Worm (Caenorhabditis elegans) whole organism, L1 larva: Measurements from ENCODE around the gene str-77.

Experiments
- C04F5.9 ChIP-seq: sonication (generic microtip); optimal IDR thresholded peaks from 2 replicates; lab custom pipeline; 2016; ENCODE audit warnings: missing genetic modification characterization, missing compliant biosample characterization
- C16A3.4 ChIP-seq: fragments of 150-350 bp; optimal IDR thresholded peaks from 2 replicates; lab custom pipeline; 2014; ENCODE audit warnings: missing biosample characterization, missing genetic modification characterization
- C34B4.2 ChIP-seq: sonication (generic microtip); optimal IDR thresholded peaks from 2 replicates; lab custom pipeline; 2017; ENCODE audit warnings: mild to moderate bottlenecking, missing genetic modification characterization, missing compliant biosample characterization
- aha-1 ChIP-seq: fragments of 150-350 bp; optimal IDR thresholded peaks from 2 replicates; lab custom pipeline; 2014; ENCODE audit warnings: missing biosample characterization, missing genetic modification characterization
- aly-2 ChIP-seq: fragments of 150-350 bp; optimal IDR thresholded peaks from 2 replicates; lab custom pipeline; 2014; ENCODE audit warnings: missing biosample characterization, missing genetic modification characterization
- ceh-8 ChIP-seq: fragments of 200-800 bp; sonication (Bioruptor generic); optimal IDR thresholded peaks from 2 replicates; lab custom pipeline; 2018; ENCODE audit warnings: mild to moderate bottlenecking, missing genetic modification characterization, moderate library complexity, missing compliant biosample characterization
- ceh-82 ChIP-seq, 3 experiments: fragments of 150-350 bp in 1 of 3; sonication (generic microtip) in 2 of 3; optimal IDR thresholded peaks; 2 replicates each; lab custom pipeline; 2014 to 2017; ENCODE audit warnings: missing biosample characterization in 3 of 3, missing genetic modification characterization in 3 of 3
- ceh-90 ChIP-seq: sonication (generic microtip); optimal IDR thresholded peaks from 2 replicates; lab custom pipeline; 2016; ENCODE audit warnings: missing genetic modification characterization, missing compliant biosample characterization
- ces-1 ChIP-seq: fragments of 150-350 bp; optimal IDR thresholded peaks from 2 replicates; lab custom pipeline; 2014; ENCODE audit warnings: missing biosample characterization, missing genetic modification reagents, missing genetic modification characterization
- efl-1 ChIP-seq, 4 experiments: fragments of 150-350 bp; optimal IDR thresholded peaks in 3 of 4; peaks in 1 of 4; 1 replicate in 1 of 4; 2 replicates in 3 of 4; lab custom pipeline; 2014; ENCODE audit warnings: missing biosample characterization in 2 of 4, missing genetic modification characterization in 2 of 4, missing genetic modification reagents in 2 of 4
- egl-27 ChIP-seq, 2 experiments: fragments of 150-350 bp in 1 of 2; sonication (generic microtip); optimal IDR thresholded peaks; 3 replicates each; lab custom pipeline; 2017 to 2018; ENCODE audit warnings: missing biosample characterization in 2 of 2, missing genetic modification characterization in 2 of 2, missing genetic modification reagents in 2 of 2
- elt-2 ChIP-seq: sonication (generic microtip); optimal IDR thresholded peaks from 2 replicates; lab custom pipeline; 2016; ENCODE audit warnings: missing genetic modification characterization, mild to moderate bottlenecking, inconsistent platforms, missing compliant biosample characterization, missing genetic modification reagents
- grh-1 ChIP-seq: fragments of 200-800 bp; sonication (Bioruptor generic); IDR thresholded peaks from 2 replicates; pipeline ENCODE4 v1.3.6; 2022; ENCODE audit warnings: missing genetic modification reagents, missing genetic modification characterization, missing compliant biosample characterization
- irx-1 ChIP-seq: sonication (generic microtip); optimal IDR thresholded peaks from 2 replicates; lab custom pipeline; 2016; ENCODE audit warnings: missing genetic modification characterization, missing compliant biosample characterization
- isw-1 ChIP-seq: fragments of 200-800 bp; sonication (Bioruptor generic); IDR thresholded peaks from 2 replicates; pipeline ENCODE4 v1.3.6; 2022; ENCODE audit warnings: missing genetic modification characterization, missing compliant biosample characterization
- lin-15B ChIP-seq: fragments of 150-350 bp; sonication (generic microtip); optimal IDR thresholded peaks from 3 replicates; lab custom pipeline; 2014; ENCODE audit warnings: missing biosample characterization, missing genetic modification characterization
- mdl-1 ChIP-seq, 2 experiments: fragments of 150-350 bp; optimal IDR thresholded peaks; 2 replicates each; lab custom pipeline; 2014 to 2017; ENCODE audit warnings: missing biosample characterization in 2 of 2, missing genetic modification characterization in 2 of 2, inconsistent platforms in 1 of 2
- nhr-11 ChIP-seq: fragments of 150-350 bp; optimal IDR thresholded peaks from 2 replicates; lab custom pipeline; 2014; ENCODE audit warnings: missing biosample characterization, missing genetic modification characterization
- nhr-19 ChIP-seq: fragments of 200-800 bp; sonication (Bioruptor generic); conservative IDR thresholded peaks from 2 replicates; pipeline ENCODE4 v1.3.6; 2022; ENCODE audit warnings: missing genetic modification characterization, missing compliant biosample characterization
- nhr-20 ChIP-seq: sonication (generic microtip); optimal IDR thresholded peaks from 2 replicates; lab custom pipeline; 2016; ENCODE audit warnings: mild to moderate bottlenecking, missing genetic modification characterization, missing compliant biosample characterization
- nhr-237 ChIP-seq: fragments of 150-350 bp; optimal IDR thresholded peaks from 2 replicates; lab custom pipeline; 2014; ENCODE audit warnings: missing biosample characterization, missing genetic modification characterization
- nhr-47 ChIP-seq: sonication (generic microtip); optimal IDR thresholded peaks from 2 replicates; lab custom pipeline; 2016; ENCODE audit warnings: mild to moderate bottlenecking, missing genetic modification characterization, moderate library complexity, missing compliant biosample characterization
- nhr-71 ChIP-seq: sonication (generic microtip); optimal IDR thresholded peaks from 2 replicates; lab custom pipeline; 2016; ENCODE audit warnings: mild to moderate bottlenecking, missing genetic modification characterization, moderate library complexity, missing compliant biosample characterization
- nhr-77 ChIP-seq: fragments of 150-350 bp; optimal IDR thresholded peaks from 2 replicates; lab custom pipeline; 2014; ENCODE audit warnings: missing biosample characterization, missing genetic modification characterization
- nhr-84 ChIP-seq: sonication (generic microtip); optimal IDR thresholded peaks from 2 replicates; lab custom pipeline; 2017; ENCODE audit warnings: missing biosample characterization, missing genetic modification characterization
- pqm-1 ChIP-seq: sonication (generic microtip); optimal IDR thresholded peaks from 3 replicates; lab custom pipeline; 2017; ENCODE audit warnings: missing biosample characterization, missing genetic modification characterization
- rnt-1 ChIP-seq: sonication (generic microtip); optimal IDR thresholded peaks from 2 replicates; lab custom pipeline; 2016; ENCODE audit warnings: mild to moderate bottlenecking, missing genetic modification characterization, moderate library complexity, missing compliant biosample characterization
- snpc-4 ChIP-seq: fragments of 150-350 bp; optimal IDR thresholded peaks from 2 replicates; lab custom pipeline; 2014; ENCODE audit warnings: missing biosample characterization, missing genetic modification characterization
- sptf-1 ChIP-seq: fragments of 150-350 bp; optimal IDR thresholded peaks from 2 replicates; lab custom pipeline; 2014; ENCODE audit warnings: missing biosample characterization, missing genetic modification characterization
- swsn-7 ChIP-seq: sonication (generic microtip); optimal IDR thresholded peaks from 2 replicates; lab custom pipeline; 2016; ENCODE audit warnings: missing genetic modification characterization, missing compliant biosample characterization
- tlp-1 ChIP-seq: fragments of 150-350 bp; optimal IDR thresholded peaks from 2 replicates; lab custom pipeline; 2014; ENCODE audit warnings: missing biosample characterization, missing genetic modification characterization
- unc-30 ChIP-seq: sonication (generic microtip); optimal IDR thresholded peaks from 2 replicates; lab custom pipeline; 2017; ENCODE audit warnings: missing biosample characterization, missing genetic modification characterization
- unc-62 ChIP-seq: fragments of 150-350 bp; optimal IDR thresholded peaks from 2 replicates; lab custom pipeline; 2014; ENCODE audit warnings: missing biosample characterization, missing genetic modification reagents, missing genetic modification characterization
- unc-86 ChIP-seq: sonication (generic microtip); optimal IDR thresholded peaks from 2 replicates; lab custom pipeline; 2016; ENCODE audit warnings: missing genetic modification characterization, missing compliant biosample characterization
- xbp-1 ChIP-seq: sonication (generic microtip); optimal IDR thresholded peaks from 2 replicates; lab custom pipeline; 2016; ENCODE audit warnings: missing genetic modification characterization, missing compliant biosample characterization
- zag-1 ChIP-seq: fragments of 150-350 bp; optimal IDR thresholded peaks from 2 replicates; lab custom pipeline; 2014; ENCODE audit warnings: missing biosample characterization, missing genetic modification characterization
- ztf-4 ChIP-seq: fragments of 150-350 bp; optimal IDR thresholded peaks from 2 replicates; lab custom pipeline; 2014; ENCODE audit warnings: missing biosample characterization, missing genetic modification characterization

The str-77 gene

ce11 chrV:17695802-17696201, 22.9 kb upstream of the str-77 start, which contains the start of gene Y26G10.1:
Gene Y26G10.1 (minus strand): TSS chrV:17695902.
- TF ChIP-seq swsn-7 (tag; lab: Kevin White, UChicago) (no peak), nhr-47 (tag; lab: Kevin White, UChicago) (no peak), C04F5.9 (tag; lab: Kevin White, UChicago) (no peak), snpc-4 (tag; lab: Kevin White, UChicago) (no peak), pqm-1 (tag; lab: Kevin White, UChicago) (no peak), isw-1 (GFP tag; lab: Robert Waterston, UW) (no peak), ces-1 (GFP tag; lab: Kevin White, UChicago) (no peak), C34B4.2 (no peak), ztf-4 (tag; lab: Kevin White, UChicago) (no peak)

ce11 chrV:17696753-17697152, 22.0 kb upstream of the str-77 start, which contains the start of gene spp-29:
Gene spp-29 (minus strand): TSS chrV:17696853.
- TF ChIP-seq xbp-1 (tag; lab: Kevin White, UChicago) (no peak), zag-1 (tag; lab: Kevin White, UChicago) (no peak), nhr-84 (tag; lab: Kevin White, UChicago) (no peak), nhr-237 (no peak), pqm-1 (tag; lab: Kevin White, UChicago) (no peak), nhr-20 (tag; lab: Kevin White, UChicago) (no peak)

ce11 chrV:17699097-17699496, 19.6 kb upstream of the str-77 start, which contains the start of gene Y26G10.4:
Gene Y26G10.4 (minus strand): TSS chrV:17699197.
- no peak for TF ChIP-seq rnt-1 (tag; lab: Kevin White, UChicago)
- TF ChIP-seq mdl-1 (tag; optimal IDR thresholded peaks at IDR 0.05; lab: Kevin White, UChicago) = no peak
- no peak for TF ChIP-seq unc-30 (tag; lab: Kevin White, UChicago)
- TF ChIP-seq nhr-19 (GFP tag; lab: Robert Waterston, UW) = no peak
- no peak for TF ChIP-seq elt-2
- TF ChIP-seq C16A3.4 (tag; lab: Kevin White, UChicago) = no peak
- TF ChIP-seq sptf-1 = no peak
- no peak for TF ChIP-seq unc-62
- no peak for TF ChIP-seq aly-2 (tag; lab: Kevin White, UChicago)
- TF ChIP-seq lin-15B (tag; lab: Kevin White, UChicago) = no peak
- no peak for TF ChIP-seq aha-1 (tag; lab: Kevin White, UChicago)
- TF ChIP-seq ceh-8 (GFP tag; lab: Kevin White, UChicago) = no peak
- TF ChIP-seq tlp-1 (tag; lab: Kevin White, UChicago) = no peak
- TF ChIP-seq ceh-82 (tag; optimal IDR thresholded peaks at IDR 0.05; lab: Kevin White, UChicago) = no peak
- TF ChIP-seq nhr-11 (tag; lab: Kevin White, UChicago) = no peak
- no peak for TF ChIP-seq nhr-71 (tag; lab: Kevin White, UChicago)
- TF ChIP-seq ceh-90 = no peak
- TF ChIP-seq ces-1 (GFP tag; lab: Kevin White, UChicago) = no peak

- TF ChIP-seq unc-86 (tag; lab: Kevin White, UChicago) (no peak), egl-27 (tag; optimal IDR thresholded peaks at IDR 0.05; lab: Kevin White, UChicago) (no peak), swsn-7 (tag; lab: Kevin White, UChicago) (no peak), grh-1 (no peak), aly-2 (tag; lab: Kevin White, UChicago) (no peak), irx-1 (no peak), efl-1 (optimal IDR thresholded peaks at IDR 0.05; lab: Kevin White, UChicago) (no peak), efl-1 (GFP tag; optimal IDR thresholded peaks at IDR 0.05 in 1 of 2; lab: Kevin White, UChicago) (no peak), ceh-8 (GFP tag; lab: Kevin White, UChicago) (no peak), unc-30 (tag; lab: Kevin White, UChicago) (no peak), nhr-77 (tag; lab: Kevin White, UChicago) (no peak)
Measured at ce11 chrV:17699659-17700058, 19.1 kb upstream of the str-77 start, which contains the start of gene Y26G10.6. Gene Y26G10.6 (plus strand): TSS chrV:17699959.
